Worm (Caenorhabditis elegans): ENCODE data around the gene F55B12.2.

Gene F55B12.2

DNA sequence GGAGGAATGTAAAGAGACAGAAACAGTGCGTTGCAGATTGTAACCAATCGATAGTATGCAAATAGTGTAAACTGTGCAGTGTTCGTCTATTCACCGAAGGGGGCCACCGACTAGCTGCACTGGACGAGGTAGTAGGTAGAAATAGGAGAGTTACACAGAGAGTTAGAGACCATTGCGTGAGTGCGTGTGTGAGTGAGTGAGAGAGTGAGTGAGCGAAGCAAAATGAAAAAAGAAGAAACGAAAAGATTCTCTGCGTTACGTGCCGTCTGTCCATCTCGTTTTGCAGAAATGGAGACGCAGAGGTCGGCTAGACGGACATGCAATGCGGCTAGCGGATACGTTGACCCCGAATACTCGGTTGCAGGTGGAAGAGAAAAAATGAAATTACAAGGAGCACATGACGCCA, 8.3 kb downstream of the F55B12.2 start (continued):
- TF ChIP-seq ceh-79 (tag; optimal IDR thresholded peaks at IDR 0.05) (no peak), ceh-100 (GFP tag; IDR thresholded peaks at IDR 0.05) (no peak), attf-5 (GFP tag; optimal IDR thresholded peaks at IDR 0.05) (peak; percentile 77), lin-35 (GFP tag; optimal IDR thresholded peaks at IDR 0.05) (peak in 1 of 3 experiments; percentile 28), nfyb-1 (GFP tag; IDR thresholded peaks at IDR 0.05) (no peak), tbx-9 (tag; optimal IDR thresholded peaks at IDR 0.05; ENCODE audit: borderline replicate concordance) (no peak), Y56A3A.18 (GFP tag; IDR thresholded peaks at IDR 0.05) (0 out of 2 replicates have a peak, but pooled peaks have one; percentile 44), attf-6 (GFP tag; IDR thresholded peaks at IDR 0.05) (no peak), pha-4 (tag; optimal IDR thresholded peaks at IDR 0.05) (no peak), dox-1 (GFP tag; IDR thresholded peaks at IDR 0.05) (no peak; the same call in 1 of the 2 replicates), ztf-22 (GFP tag; optimal IDR thresholded peaks at IDR 0.05) (no peak), nfya-2 (GFP tag; IDR thresholded peaks at IDR 0.05) (no peak), egrh-3 (GFP tag; IDR thresholded peaks at IDR 0.05) (no peak), Y53F4B.3 (GFP tag; IDR thresholded peaks at IDR 0.05) (no peak), chd-7 (tag; optimal IDR thresholded peaks at IDR 0.05) (peak; percentile 31), ceh-27 (GFP tag; optimal IDR thresholded peaks at IDR 0.05) (peak; percentile 27), ztf-18 (tag; optimal IDR thresholded peaks at IDR 0.05) (peak; percentile 60), F37B4.10 (GFP tag; IDR thresholded peaks at IDR 0.05) (no peak), F22D6.2 (tag; optimal IDR thresholded peaks at IDR 0.05) (no peak)

ce11 chrV:13807232-13807631, 9.5 kb downstream of the F55B12.2 start, which contains the start of gene swan-1:
Gene swan-1 (minus strand): TSS chrV:13807237.
- TF ChIP-seq ekl-4 (GFP tag; IDR thresholded peaks at IDR 0.05) (0 out of 2 replicates have a peak, but pooled peaks have one; percentile 29), efl-1 (GFP tag; optimal IDR thresholded peaks at IDR 0.05) (no peak)

- TF ChIP-seq ekl-4 (GFP tag; IDR thresholded peaks at IDR 0.05) (no peak), C17E4.6 (GFP tag; IDR thresholded peaks at IDR 0.05) (no peak), zim-3 (tag; optimal IDR thresholded peaks at IDR 0.05) (no peak), Y56A3A.18 (GFP tag; IDR thresholded peaks at IDR 0.05) (no peak), mcd-1 (GFP tag; IDR thresholded peaks at IDR 0.05) (no peak), F52B5.7 (tag; optimal IDR thresholded peaks at IDR 0.05) (no peak), snpc-1.3 (tag; optimal IDR thresholded peaks at IDR 0.05; ENCODE audit: insufficient read depth) (no peak), F39B2.1 (GFP tag; IDR thresholded peaks at IDR 0.05) (no peak), F57A8.1 (GFP tag; optimal IDR thresholded peaks at IDR 0.05) (no peak), egrh-3 (GFP tag; IDR thresholded peaks at IDR 0.05) (peak; percentile 46; the same call in 1 of the 2 replicates), Y53F4B.3 (GFP tag; IDR thresholded peaks at IDR 0.05) (no peak), attf-5 (GFP tag; optimal IDR thresholded peaks at IDR 0.05) (peak; percentile 11), zfh-2 (GFP tag; conservative IDR thresholded peaks at IDR 0.05) (peak; percentile 83), hmg-20 (GFP tag; IDR thresholded peaks at IDR 0.05) (no peak), cebp-1 (GFP tag; IDR thresholded peaks at IDR 0.05) (peak; percentile 84), cebp-1 (tag; optimal IDR thresholded peaks at IDR 0.05) (peak; percentile 91)
Observed at ce11 chrV:13803902-13804301, 12.9 kb downstream of the F55B12.2 start, which contains the start of gene swan-2. Gene swan-2 (minus strand): TSS chrV:13804281.

DNA sequence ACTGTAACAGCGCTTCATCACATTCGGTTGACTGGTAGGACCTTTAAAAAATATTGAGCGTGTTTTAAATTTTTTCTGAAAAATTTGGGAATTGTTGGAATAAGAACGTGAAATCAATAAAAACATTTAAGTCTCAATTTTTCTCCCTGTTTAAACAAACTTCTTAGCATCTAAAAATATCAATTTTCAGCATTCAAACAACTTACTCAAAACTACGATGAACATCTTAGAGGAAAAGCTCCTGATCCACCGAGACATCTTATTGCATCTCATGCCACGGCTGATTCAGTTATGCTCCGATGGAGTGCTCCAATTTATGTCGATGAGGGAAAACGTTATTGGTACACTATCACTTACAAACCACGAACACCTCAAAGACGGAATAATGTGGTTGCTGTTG, 17.6 kb downstream of the F55B12.2 start:
- no peak for TF ChIP-seq atf-7 (tag; optimal IDR thresholded peaks at IDR 0.05)
- no peak for TF ChIP-seq egl-44 (GFP tag; IDR thresholded peaks at IDR 0.05)
- no peak for TF ChIP-seq sptf-2 (GFP tag; optimal IDR thresholded peaks at IDR 0.05)
- TF ChIP-seq nhr-120 (GFP tag; IDR thresholded peaks at IDR 0.05) = no peak
- no peak for TF ChIP-seq ztf-3 (GFP tag; optimal IDR thresholded peaks at IDR 0.05)

Data from whole organism, young adult.